Worm (Caenorhabditis elegans): ENCODE results near the gene str-13.

str-13 gene

ce11 chrV:2765052-2765451 lies 38.1 kb upstream of the str-13 start, which contains the start of gene dhs-14:
Gene dhs-14 (minus strand): TSS chrV:2765200.
- peak; percentile 74 for TF ChIP-seq elt-2 (tag; optimal IDR thresholded peaks at IDR 0.05)
- no peak for TF ChIP-seq nhr-237 (tag; optimal IDR thresholded peaks at IDR 0.05)
- peak; percentile 82 for TF ChIP-seq pqm-1 (tag; optimal IDR thresholded peaks at IDR 0.05)
- no peak for TF ChIP-seq tbx-2 (tag; optimal IDR thresholded peaks at IDR 0.05)

- TF ChIP-seq nhr-28 (tag; optimal IDR thresholded peaks at IDR 0.05), result no peak
- no peak for TF ChIP-seq pqm-1 (tag; optimal IDR thresholded peaks at IDR 0.05)
- no peak for TF ChIP-seq nhr-12 (tag; optimal IDR thresholded peaks at IDR 0.05)
- TF ChIP-seq nhr-43 (tag; optimal IDR thresholded peaks at IDR 0.05; ENCODE audit: poor library complexity, severe bottlenecking), result no peak
- no peak for TF ChIP-seq nhr-77 (tag; optimal IDR thresholded peaks at IDR 0.05)
- no peak for TF ChIP-seq hmg-11 (tag; optimal IDR thresholded peaks at IDR 0.05)
- no peak for TF ChIP-seq unc-39 (tag; optimal IDR thresholded peaks at IDR 0.05)
- TF ChIP-seq fkh-10 (GFP tag; optimal IDR thresholded peaks at IDR 0.05), result no peak
- TF ChIP-seq nhr-67 (tag; optimal IDR thresholded peaks at IDR 0.05), result no peak
- no peak for TF ChIP-seq fos-1 (tag; optimal IDR thresholded peaks at IDR 0.05)
- no peak for TF ChIP-seq aly-2 (tag; optimal IDR thresholded peaks at IDR 0.05)
- no peak for TF ChIP-seq nfya-1 (tag; optimal IDR thresholded peaks at IDR 0.05; ENCODE audit: insufficient read depth)
- TF ChIP-seq ama-1 (optimal IDR thresholded peaks at IDR 0.05), result no peak
- TF ChIP-seq ceh-16 (tag; optimal IDR thresholded peaks at IDR 0.05), result no peak
- TF ChIP-seq egl-27 (tag; optimal IDR thresholded peaks at IDR 0.05), result no peak
These were observed 36.1 kb upstream of the str-13 start, which contains the start of gene R05D8.7 for ce11 chrV:2763105-2763504. Gene R05D8.7 (minus strand): TSS chrV:2763208.

- TF ChIP-seq zag-1 (tag; optimal IDR thresholded peaks at IDR 0.05) (no peak), fos-1 (tag; optimal IDR thresholded peaks at IDR 0.05) (no peak), lin-15B (tag; optimal IDR thresholded peaks at IDR 0.05) (no peak), fkh-10 (GFP tag; optimal IDR thresholded peaks at IDR 0.05) (no peak), snpc-4 (tag; optimal IDR thresholded peaks at IDR 0.05) (no peak), ceh-16 (tag; optimal IDR thresholded peaks at IDR 0.05) (no peak), nhr-76 (tag; optimal IDR thresholded peaks at IDR 0.05) (no peak), skn-1 (tag; optimal IDR thresholded peaks at IDR 0.05) (no peak), nhr-25 (tag; optimal IDR thresholded peaks at IDR 0.05) (no peak), ama-1 (optimal IDR thresholded peaks at IDR 0.05) (no peak), elt-2 (tag; optimal IDR thresholded peaks at IDR 0.05) (no peak), mml-1 (tag; optimal IDR thresholded peaks at IDR 0.05) (no peak), ceh-9 (tag; optimal IDR thresholded peaks at IDR 0.05) (no peak), sea-2 (GFP tag; optimal IDR thresholded peaks at IDR 0.05) (no peak), lsy-12 (tag; optimal IDR thresholded peaks at IDR 0.05) (no peak), nhr-237 (tag; optimal IDR thresholded peaks at IDR 0.05) (no peak), nhr-12 (tag; optimal IDR thresholded peaks at IDR 0.05) (no peak), elt-3 (tag; optimal IDR thresholded peaks at IDR 0.05) (no peak), egl-5 (tag; optimal IDR thresholded peaks at IDR 0.05) (no peak)
These were observed 34.5 kb upstream of the str-13 start for ce11 chrV:2761470-2761869.

- TF ChIP-seq nhr-43 (tag; optimal IDR thresholded peaks at IDR 0.05; ENCODE audit: poor library complexity, severe bottlenecking), result no peak
- TF ChIP-seq snpc-4 (tag; optimal IDR thresholded peaks at IDR 0.05), result no peak
- TF ChIP-seq hmg-11 (tag; optimal IDR thresholded peaks at IDR 0.05), result no peak
- no peak for TF ChIP-seq tbx-2 (tag; optimal IDR thresholded peaks at IDR 0.05)
- TF ChIP-seq zag-1 (tag; optimal IDR thresholded peaks at IDR 0.05), result no peak
- no peak for TF ChIP-seq nhr-67 (tag; optimal IDR thresholded peaks at IDR 0.05)
- TF ChIP-seq nhr-25 (tag; optimal IDR thresholded peaks at IDR 0.05), result no peak
- no peak for TF ChIP-seq ceh-82 (tag; optimal IDR thresholded peaks at IDR 0.05)
- TF ChIP-seq ceh-16 (tag; optimal IDR thresholded peaks at IDR 0.05), result no peak
- TF ChIP-seq elt-2 (tag; optimal IDR thresholded peaks at IDR 0.05), result no peak
- TF ChIP-seq elt-3 (tag; optimal IDR thresholded peaks at IDR 0.05), result no peak
- no peak for TF ChIP-seq nhr-11 (tag; optimal IDR thresholded peaks at IDR 0.05)
These were observed 32.5 kb upstream of the str-13 start, which contains the start of gene srg-58 for ce11 chrV:2759456-2759855. Gene srg-58 (minus strand): TSS chrV:2759556.

ce11 chrV:2758437-2758836 lies 31.4 kb upstream of the str-13 start:
- TF ChIP-seq unc-39 (tag; optimal IDR thresholded peaks at IDR 0.05) (no peak), mdl-1 (tag; optimal IDR thresholded peaks at IDR 0.05) (no peak), ama-1 (optimal IDR thresholded peaks at IDR 0.05) (no peak), pqm-1 (tag; optimal IDR thresholded peaks at IDR 0.05) (no peak), eor-1 (tag; optimal IDR thresholded peaks at IDR 0.05) (no peak)
